Worm (Caenorhabditis elegans): ENCODE results near the gene Y47D3A.20.

Gene Y47D3A.20

ce11 chrIII:11274590-11275116 lies at the start of gene Y47D3A.20:
TSS of gene Y47D3A.20 (plus strand) at chrIII:11275066.
- TF ChIP-seq W03F9.2 (tag; optimal IDR thresholded peaks at IDR 0.05) = no peak
- no peak for TF ChIP-seq him-1 (tag; optimal IDR thresholded peaks at IDR 0.05)
- no peak for TF ChIP-seq dao-5 (tag; optimal IDR thresholded peaks at IDR 0.05)

- TF ChIP-seq dao-5 (tag; optimal IDR thresholded peaks at IDR 0.05) (no peak), W03F9.2 (tag; optimal IDR thresholded peaks at IDR 0.05) (no peak), him-1 (tag; optimal IDR thresholded peaks at IDR 0.05) (no peak)
Observed at ce11 chrIII:11227025-11227424, 47.8 kb upstream of the Y47D3A.20 start, which contains the start of gene tbx-37. TSS of gene tbx-37 (minus strand) at chrIII:11227125.

ce11 chrIII:11230581-11230980 lies 44.3 kb upstream of the Y47D3A.20 start:
- no peak for TF ChIP-seq him-1 (tag; optimal IDR thresholded peaks at IDR 0.05)
- TF ChIP-seq dao-5 (tag; optimal IDR thresholded peaks at IDR 0.05) = no peak

ce11 chrIII:11231408-11231807 lies 43.5 kb upstream of the Y47D3A.20 start:
- TF ChIP-seq W03F9.2 (tag; optimal IDR thresholded peaks at IDR 0.05) (no peak), him-1 (tag; optimal IDR thresholded peaks at IDR 0.05) (no peak), dao-5 (tag; optimal IDR thresholded peaks at IDR 0.05) (no peak)

ce11 chrIII:11231969-11232368 lies 42.9 kb upstream of the Y47D3A.20 start, which contains the start of gene elo-8:
TSS of gene elo-8 (minus strand) at chrIII:11232069.
- TF ChIP-seq W03F9.2 (tag; optimal IDR thresholded peaks at IDR 0.05) (no peak), dao-5 (tag; optimal IDR thresholded peaks at IDR 0.05) (no peak), him-1 (tag; optimal IDR thresholded peaks at IDR 0.05) (no peak)

- TF ChIP-seq W03F9.2 (tag; optimal IDR thresholded peaks at IDR 0.05) (no peak), dao-5 (tag; optimal IDR thresholded peaks at IDR 0.05) (no peak), him-1 (tag; optimal IDR thresholded peaks at IDR 0.05) (no peak)
Observed at ce11 chrIII:11234742-11235141, 40.1 kb upstream of the Y47D3A.20 start, which contains the start of gene Y47D3A.34. TSS of gene Y47D3A.34 (minus strand) at chrIII:11234861.

ce11 chrIII:11236788-11237187 lies 38.1 kb upstream of the Y47D3A.20 start, which contains the start of the genes Y47D3A.14 and aakb-2:
TSS of gene Y47D3A.14 (minus strand) at chrIII:11236868.
TSS of gene aakb-2 (plus strand) at chrIII:11237143.
- TF ChIP-seq W03F9.2 (tag; optimal IDR thresholded peaks at IDR 0.05) (peak; percentile 41), dao-5 (tag; optimal IDR thresholded peaks at IDR 0.05) (no peak)

ce11 chrIII:11237741-11238140 lies 37.1 kb upstream of the Y47D3A.20 start:
- TF ChIP-seq dao-5 (tag; optimal IDR thresholded peaks at IDR 0.05) (no peak), him-1 (tag; optimal IDR thresholded peaks at IDR 0.05) (no peak), W03F9.2 (tag; optimal IDR thresholded peaks at IDR 0.05) (no peak)

- TF ChIP-seq W03F9.2 (tag; optimal IDR thresholded peaks at IDR 0.05) (no peak), him-1 (tag; optimal IDR thresholded peaks at IDR 0.05) (no peak), dao-5 (tag; optimal IDR thresholded peaks at IDR 0.05) (no peak)
Observed at ce11 chrIII:11238309-11238708, 36.6 kb upstream of the Y47D3A.20 start.

ce11 chrIII:11238790-11239189 lies 36.1 kb upstream of the Y47D3A.20 start:
- TF ChIP-seq dao-5 (tag; optimal IDR thresholded peaks at IDR 0.05) (no peak), W03F9.2 (tag; optimal IDR thresholded peaks at IDR 0.05) (no peak), him-1 (tag; optimal IDR thresholded peaks at IDR 0.05) (no peak)

ce11 chrIII:11240776-11241175 lies 34.1 kb upstream of the Y47D3A.20 start:
- no peak for TF ChIP-seq W03F9.2 (tag; optimal IDR thresholded peaks at IDR 0.05)
- no peak for TF ChIP-seq dao-5 (tag; optimal IDR thresholded peaks at IDR 0.05)
- TF ChIP-seq him-1 (tag; optimal IDR thresholded peaks at IDR 0.05) = no peak

ce11 chrIII:11241583-11242187 lies 33.2 kb upstream of the Y47D3A.20 start:
- no peak for TF ChIP-seq dao-5 (tag; optimal IDR thresholded peaks at IDR 0.05)
- no peak for TF ChIP-seq W03F9.2 (tag; optimal IDR thresholded peaks at IDR 0.05)
- TF ChIP-seq him-1 (tag; optimal IDR thresholded peaks at IDR 0.05) = no peak

- TF ChIP-seq him-1 (tag; optimal IDR thresholded peaks at IDR 0.05) = no peak
- peak; percentile 4 for TF ChIP-seq W03F9.2 (tag; optimal IDR thresholded peaks at IDR 0.05)
Observed at ce11 chrIII:11243421-11243820, 31.4 kb upstream of the Y47D3A.20 start.

ce11 chrIII:11244338-11244737 lies 30.5 kb upstream of the Y47D3A.20 start:
- no peak for TF ChIP-seq him-1 (tag; optimal IDR thresholded peaks at IDR 0.05)
- no peak for TF ChIP-seq dao-5 (tag; optimal IDR thresholded peaks at IDR 0.05)
- no peak for TF ChIP-seq W03F9.2 (tag; optimal IDR thresholded peaks at IDR 0.05)

ce11 chrIII:11244820-11245219 lies 30.0 kb upstream of the Y47D3A.20 start, which contains the start of gene rsks-1:
TSS of gene rsks-1 (plus strand) at chrIII:11245120.
- TF ChIP-seq dao-5 (tag; optimal IDR thresholded peaks at IDR 0.05) (no peak), him-1 (tag; optimal IDR thresholded peaks at IDR 0.05) (no peak), W03F9.2 (tag; optimal IDR thresholded peaks at IDR 0.05) (no peak)
